Fruit fly (Drosophila melanogaster) ovary, adult (tissue): ENCODE data around the gene CG7924.

Source experiments
- CG17801 ChIP-seq: fragments of 200-800 bp; optimal IDR thresholded peaks from 2 replicates; lab custom pipeline; 2019; ENCODE audit warnings: missing biosample characterization, mild to moderate bottlenecking, missing genetic modification characterization, moderate library complexity; ENCODE audit not compliant: partially characterized antibody

CG7924 gene

DNA sequence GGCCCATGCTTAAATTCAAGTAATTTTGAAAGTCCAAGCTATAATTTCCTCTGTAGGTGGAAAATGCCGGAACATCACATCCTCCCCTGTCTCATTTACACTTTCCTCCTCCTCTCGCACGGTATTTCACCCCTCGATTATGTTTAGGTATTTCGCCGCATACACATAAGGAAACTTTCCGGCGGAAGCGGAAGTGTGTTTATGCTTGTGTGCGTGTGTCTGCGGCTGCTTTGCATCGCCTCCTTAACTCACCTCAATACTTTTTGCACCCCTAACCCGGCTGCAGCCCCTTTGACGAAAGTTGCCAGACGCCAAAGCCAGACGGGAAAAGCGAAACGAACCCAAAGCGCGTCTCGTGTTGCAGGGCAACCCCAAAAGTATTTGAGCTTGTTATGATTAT is 29.5 kb downstream of the CG7924 start:
- TF ChIP-seq CG17801 (GFP tag; lab: Kevin White, UChicago): no peak

DNA sequence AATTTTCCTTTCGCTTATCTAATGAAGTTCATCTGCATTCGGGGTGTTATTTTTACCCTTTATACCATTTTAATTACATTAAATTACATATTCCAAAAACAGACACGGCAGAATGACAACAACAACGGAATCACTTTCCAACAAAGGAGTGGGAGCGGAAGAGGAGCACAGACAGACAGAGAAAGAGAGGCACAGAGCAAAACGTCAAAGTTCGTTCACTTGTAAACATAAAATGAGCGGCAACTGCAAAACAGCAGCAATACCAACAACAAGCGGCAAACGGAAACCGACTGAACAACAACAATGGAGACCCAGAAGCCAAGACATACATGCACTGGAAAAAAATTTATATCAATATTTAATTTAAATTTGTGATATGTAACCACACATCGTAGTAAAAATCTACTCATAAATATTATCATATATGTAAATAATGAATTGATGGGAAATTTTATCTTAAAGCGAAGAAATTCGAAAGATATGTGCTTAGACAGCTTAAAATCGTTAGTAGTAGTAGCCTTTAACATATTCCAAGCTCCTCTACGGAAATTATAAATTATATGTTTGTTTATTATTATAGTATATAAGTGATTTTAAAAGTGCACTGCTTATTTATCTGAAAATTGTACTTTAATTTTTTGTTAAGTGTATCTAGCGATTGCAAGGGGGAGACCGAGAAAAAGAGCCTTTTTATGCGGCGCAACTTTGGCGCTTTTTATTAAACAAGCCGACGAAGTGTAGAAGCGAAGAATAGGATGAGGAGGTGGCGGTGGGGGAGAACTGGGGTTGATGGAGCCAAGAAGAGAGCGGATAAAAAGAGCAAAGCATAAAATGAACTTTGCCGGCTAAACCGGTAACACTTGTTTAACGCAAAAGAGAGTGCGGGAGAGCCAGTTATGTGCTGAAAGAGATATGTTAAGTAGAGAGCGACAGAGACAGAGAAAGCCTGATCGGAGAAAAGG is 39.1 kb downstream of the CG7924 start:
- peak; percentile 79 for TF ChIP-seq CG17801 (GFP tag; lab: Kevin White, UChicago)

DNA sequence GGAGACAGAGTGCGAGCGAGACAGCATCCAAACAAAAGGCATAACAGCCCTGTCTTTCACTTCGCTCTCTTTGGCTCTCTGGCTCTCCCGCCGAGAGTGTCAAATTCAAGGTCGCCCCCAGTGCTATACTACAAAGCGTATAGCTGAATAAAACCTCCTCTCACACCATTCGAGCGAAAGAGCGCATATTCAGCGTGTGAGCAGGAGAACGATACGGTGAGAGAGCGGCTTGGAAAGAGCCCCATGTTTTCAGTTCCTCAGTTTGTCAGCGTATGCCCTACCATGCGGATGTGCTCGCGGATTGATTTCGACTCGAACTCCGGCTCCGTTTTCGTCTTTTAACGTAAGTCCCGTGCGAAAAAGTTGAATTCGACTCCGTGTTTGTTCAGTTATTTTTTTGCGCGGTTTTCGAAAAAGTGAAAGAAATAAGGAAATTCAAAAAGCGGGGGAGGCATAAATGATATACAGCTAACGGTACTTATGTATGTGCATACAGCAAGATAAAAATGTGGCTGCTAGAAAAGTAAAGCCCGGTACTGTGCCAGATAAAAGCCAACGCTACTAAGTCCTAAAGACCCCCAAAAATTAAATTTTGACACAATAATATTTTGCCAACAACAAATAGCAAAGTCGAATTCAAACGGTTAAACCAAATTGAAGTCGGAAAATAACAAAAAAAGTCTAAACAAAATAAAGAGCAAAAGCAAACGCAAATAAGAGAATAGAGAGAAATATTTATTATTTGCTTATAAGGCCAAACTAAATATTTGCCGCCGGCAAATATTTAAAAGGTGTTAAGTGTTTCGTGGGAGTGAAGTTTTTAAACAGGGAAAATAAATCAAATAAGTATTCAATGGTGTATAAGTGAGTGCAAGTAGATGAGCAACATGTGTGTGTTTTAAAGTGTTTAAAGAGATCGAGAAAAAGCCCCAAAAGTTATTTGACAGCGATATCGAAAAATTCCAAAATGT is 41.1 kb downstream of the CG7924 start, which contains the start of gene fz:
TSS of gene fz (plus strand) at position 256 of the 971 bp plus-strand sequence.
- peak; percentile 45 for TF ChIP-seq CG17801 (GFP tag; lab: Kevin White, UChicago)

- no peak for TF ChIP-seq CG17801 (GFP tag; lab: Kevin White, UChicago)
Observed at dm6 chr3L:14276129-14276528, 42.9 kb downstream of the CG7924 start.

dm6 chr3L:14282139-14282538 is 48.9 kb downstream of the CG7924 start:
- no peak for TF ChIP-seq CG17801 (GFP tag; lab: Kevin White, UChicago)
